In the genomic region with DNA sequence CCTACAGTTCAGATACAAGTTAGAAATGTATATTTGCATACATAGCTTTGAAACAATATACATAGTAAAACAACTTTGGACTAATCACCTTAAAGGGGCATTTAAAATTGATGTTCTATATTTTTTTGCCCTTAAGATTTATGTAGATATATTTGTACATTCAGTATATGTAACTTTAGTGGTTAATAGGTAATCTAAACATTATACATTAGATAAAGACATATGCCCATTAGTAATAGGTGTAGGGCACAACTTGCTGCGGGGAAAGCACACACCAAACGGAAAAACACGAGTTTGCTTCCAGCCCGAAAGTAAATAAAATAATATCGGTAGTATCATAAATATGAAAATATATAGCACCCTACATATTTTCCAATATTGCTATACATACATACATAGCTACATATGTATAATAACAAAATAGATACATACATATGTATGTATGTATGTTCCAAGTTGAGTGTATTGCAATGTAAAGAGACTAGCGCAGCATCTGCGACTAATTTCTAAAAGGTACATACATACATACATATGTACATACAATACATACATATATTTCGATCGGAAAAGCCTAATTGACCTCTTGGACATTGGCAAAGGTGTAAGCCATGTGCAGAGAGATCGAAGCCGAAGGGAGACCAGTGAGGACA, we compare ENCODE assay signal across 1 fruit fly cellular context.
A peak's percentile ranks its signal among the peaks of the same experiment; 100 is the strongest.
TF ChIP-seq lines count a peak whose summit lies in the region.

Gene CG43736, plus strand, starts transcription at position 600 of the 650 bp plus-strand sequence.

TF ChIP-seq in whole organism, embryonic, 481 proteins besides CTCF, POLR2A, EP300 and RAD21 (continued from another document and continues in another):
- TF ChIP-seq cwo (GFP tag; optimal IDR thresholded peaks at IDR 0.05; lab: Kevin White, UChicago) = peak; percentile 93
- TF ChIP-seq mld (GFP tag; IDR thresholded peaks at IDR 0.05; lab: Robert Waterston, UW; ENCODE audit: partially characterized antibody) = no peak
- peak; percentile 92 for TF ChIP-seq zen (tag; optimal IDR thresholded peaks at IDR 0.05; lab: Kevin White, UChicago)
- TF ChIP-seq Chrac-16 (GFP tag; optimal IDR thresholded peaks at IDR 0.05; lab: Kevin White, UChicago) = peak; percentile 91
- 0 out of 2 replicates have a peak, but pooled peaks have one; percentile 23 for TF ChIP-seq CkIIα-i1 (GFP tag; IDR thresholded peaks at IDR 0.05; lab: Robert Waterston, UW)
- TF ChIP-seq corto (GFP tag; optimal IDR thresholded peaks at IDR 0.05; lab: Kevin White, UChicago) = peak; percentile 55
- TF ChIP-seq CG17328 (GFP tag; IDR thresholded peaks at IDR 0.05; lab: Robert Waterston, UW) = peak; percentile 76
- peak; percentile 98 for TF ChIP-seq Sox102F (GFP tag; optimal IDR thresholded peaks at IDR 0.05; lab: Kevin White, UChicago)
- peak; percentile 78 for TF ChIP-seq CG14050 (GFP tag; IDR thresholded peaks at IDR 0.05; lab: Robert Waterston, UW)
- peak; percentile 90 for TF ChIP-seq tin (GFP tag; optimal IDR thresholded peaks at IDR 0.05; lab: Kevin White, UChicago)
- peak; percentile 90 for TF ChIP-seq pnt (GFP tag; optimal IDR thresholded peaks at IDR 0.05; lab: Kevin White, UChicago)
- TF ChIP-seq Ets97D (GFP tag; optimal IDR thresholded peaks at IDR 0.05; lab: Kevin White, UChicago) = peak; percentile 64
- TF ChIP-seq CG3281 (GFP tag; optimal IDR thresholded peaks at IDR 0.05; lab: Kevin White, UChicago) = peak; percentile 97
- peak; percentile 78 for TF ChIP-seq lbe (GFP tag; optimal IDR thresholded peaks at IDR 0.05; lab: Kevin White, UChicago)
- peak; percentile 94 for TF ChIP-seq maf-S (GFP tag; optimal IDR thresholded peaks at IDR 0.05; lab: Kevin White, UChicago)
- TF ChIP-seq Optix (GFP tag; IDR thresholded peaks at IDR 0.05; lab: Robert Waterston, UW) = no peak; the same call in 2 of the 3 replicates
- TF ChIP-seq CG14965 (GFP tag; optimal IDR thresholded peaks at IDR 0.05; lab: Kevin White, UChicago; ENCODE audit: borderline replicate concordance) = peak; percentile 32
- TF ChIP-seq tna (GFP tag; IDR thresholded peaks at IDR 0.05; lab: Robert Waterston, UW; ENCODE audit: partially characterized antibody) = no peak
- peak; percentile 99 for TF ChIP-seq CG31441 (GFP tag; IDR thresholded peaks at IDR 0.05; lab: Robert Waterston, UW)
- TF ChIP-seq pfk (GFP tag; optimal IDR thresholded peaks at IDR 0.05; lab: Kevin White, UChicago) = no peak
- TF ChIP-seq mam (GFP tag; optimal IDR thresholded peaks at IDR 0.05; lab: Kevin White, UChicago) = peak; percentile 94
- peak; percentile 88 for TF ChIP-seq CHES-1-like (GFP tag; optimal IDR thresholded peaks at IDR 0.05; lab: Kevin White, UChicago)
- peak; percentile 95 for TF ChIP-seq Asciz (GFP tag; optimal IDR thresholded peaks at IDR 0.05; lab: Kevin White, UChicago)
- TF ChIP-seq NC2β (GFP tag; optimal IDR thresholded peaks at IDR 0.05; lab: Kevin White, UChicago) = peak; percentile 87
- no peak for TF ChIP-seq cad (GFP tag; optimal IDR thresholded peaks at IDR 0.05; lab: Kevin White, UChicago)
- TF ChIP-seq CG12071 (GFP tag; optimal IDR thresholded peaks at IDR 0.05; lab: Kevin White, UChicago) = peak; percentile 95
- peak; percentile 73 for TF ChIP-seq CG10543 (GFP tag; optimal IDR thresholded peaks at IDR 0.05; lab: Kevin White, UChicago)
- peak; percentile 97 for TF ChIP-seq CG12769 (tag; optimal IDR thresholded peaks at IDR 0.05; lab: Kevin White, UChicago)
- peak; percentile 94 for TF ChIP-seq CG6765 (GFP tag; optimal IDR thresholded peaks at IDR 0.05; lab: Kevin White, UChicago)
- TF ChIP-seq pros (GFP tag; optimal IDR thresholded peaks at IDR 0.05; lab: Kevin White, UChicago) = no peak
- peak; percentile 92 for TF ChIP-seq HLH54F (GFP tag; optimal IDR thresholded peaks at IDR 0.05; lab: Kevin White, UChicago)
- peak; percentile 99 for TF ChIP-seq sens (GFP tag; lab: Kevin White, UChicago)
- TF ChIP-seq ab (GFP tag; optimal IDR thresholded peaks at IDR 0.05; lab: Kevin White, UChicago) = peak; percentile 7
- peak; percentile 98 for TF ChIP-seq CG7556 (GFP tag; optimal IDR thresholded peaks at IDR 0.05; lab: Kevin White, UChicago)
- peak; percentile 85 for TF ChIP-seq ara (GFP tag; IDR thresholded peaks at IDR 0.05; lab: Robert Waterston, UW)
- no peak for TF ChIP-seq Elba2 (GFP tag; optimal IDR thresholded peaks at IDR 0.05; lab: Kevin White, UChicago)
- peak; percentile 83 for TF ChIP-seq Oaz (GFP tag; IDR thresholded peaks at IDR 0.05; lab: Robert Waterston, UW)
- TF ChIP-seq CG11560 (tag; IDR thresholded peaks at IDR 0.05; lab: Robert Waterston, UW) = peak; percentile 74
- TF ChIP-seq CG15479 (GFP tag; optimal IDR thresholded peaks at IDR 0.05; lab: Kevin White, UChicago) = no peak
- no peak for TF ChIP-seq sc (optimal IDR thresholded peaks at IDR 0.05; lab: Kevin White, UChicago)
- peak; percentile 88 for TF ChIP-seq sc (GFP tag; optimal IDR thresholded peaks at IDR 0.05; lab: Kevin White, UChicago)
- TF ChIP-seq ro (GFP tag; IDR thresholded peaks at IDR 0.05; lab: Robert Waterston, UW) = peak; percentile 52; the same call in 1 of the 2 replicates
- peak; percentile 95 for TF ChIP-seq CG15601 (tag; optimal IDR thresholded peaks at IDR 0.05; lab: Kevin White, UChicago)
- TF ChIP-seq gfzf (GFP tag; optimal IDR thresholded peaks at IDR 0.05; lab: Kevin White, UChicago) = no peak
- no peak for TF ChIP-seq CG7963 (GFP tag; IDR thresholded peaks at IDR 0.05; lab: Robert Waterston, UW; ENCODE audit: partially characterized antibody)
- peak; percentile 69 for TF ChIP-seq CG3838 (GFP tag; optimal IDR thresholded peaks at IDR 0.05; lab: Kevin White, UChicago)
- TF ChIP-seq CG6654 (GFP tag; optimal IDR thresholded peaks at IDR 0.05; lab: Kevin White, UChicago) = peak; percentile 86
- peak; percentile 77 for TF ChIP-seq CG15514 (GFP tag; optimal IDR thresholded peaks at IDR 0.05; lab: Kevin White, UChicago)
- TF ChIP-seq CG10267 (tag; optimal IDR thresholded peaks at IDR 0.05; lab: Kevin White, UChicago) = peak; percentile 92
- peak in 1 of 2 experiments; percentile 96 for TF ChIP-seq Eip74EF (GFP tag; optimal IDR thresholded peaks at IDR 0.05; lab: Kevin White, UChicago)
- TF ChIP-seq CG1529 (GFP tag; optimal IDR thresholded peaks at IDR 0.05; lab: Kevin White, UChicago) = peak; percentile 96
- peak; percentile 91 for TF ChIP-seq Camta (GFP tag; optimal IDR thresholded peaks at IDR 0.05; lab: Kevin White, UChicago)
- TF ChIP-seq CoRest (tag; optimal IDR thresholded peaks at IDR 0.05; lab: Kevin White, UChicago) = peak; percentile 99
- TF ChIP-seq lola (GFP tag; optimal IDR thresholded peaks at IDR 0.05; lab: Kevin White, UChicago) = peak in 1 of 3 experiments; percentile 95
- peak; percentile 98 for TF ChIP-seq lab (GFP tag; optimal IDR thresholded peaks at IDR 0.05; lab: Kevin White, UChicago)
- no peak for TF ChIP-seq aop (GFP tag; IDR thresholded peaks at IDR 0.05; lab: Robert Waterston, UW)
- TF ChIP-seq CG18599 (GFP tag; optimal IDR thresholded peaks at IDR 0.05; lab: Kevin White, UChicago) = peak; percentile 98
- TF ChIP-seq CG9817 (tag; optimal IDR thresholded peaks at IDR 0.05; lab: Kevin White, UChicago) = peak; percentile 96
- peak; percentile 76 for TF ChIP-seq CG3995 (GFP tag; optimal IDR thresholded peaks at IDR 0.05; lab: Kevin White, UChicago)
- peak; percentile 41; the same call in 1 of the 2 replicates for TF ChIP-seq CG8765 (GFP tag; IDR thresholded peaks at IDR 0.05; lab: Robert Waterston, UW)
- peak; percentile 65; the same call in 1 of the 3 replicates for TF ChIP-seq C15 (GFP tag; IDR thresholded peaks at IDR 0.05; lab: Robert Waterston, UW)
- peak; percentile 51 for TF ChIP-seq fd102C (GFP tag; optimal IDR thresholded peaks at IDR 0.05; lab: Kevin White, UChicago)
- peak; percentile 94 for TF ChIP-seq CG6813 (GFP tag; optimal IDR thresholded peaks at IDR 0.05; lab: Kevin White, UChicago)
- no peak for TF ChIP-seq CG14860 (GFP tag; IDR thresholded peaks at IDR 0.05; lab: Robert Waterston, UW; ENCODE audit: partially characterized antibody)
- TF ChIP-seq H15 (GFP tag; IDR thresholded peaks at IDR 0.05; lab: Robert Waterston, UW) = peak; percentile 77
- TF ChIP-seq hb (GFP tag; IDR thresholded peaks at IDR 0.05; lab: Robert Waterston, UW; ENCODE audit: partially characterized antibody) = no peak
- peak; percentile 94 for TF ChIP-seq CG4820 (GFP tag; optimal IDR thresholded peaks at IDR 0.05; lab: Kevin White, UChicago)
- peak; percentile 91 for TF ChIP-seq Ptx1 (GFP tag; IDR thresholded peaks at IDR 0.05; lab: Robert Waterston, UW)
- TF ChIP-seq CrebB (tag; optimal IDR thresholded peaks at IDR 0.05; lab: Kevin White, UChicago) = peak; percentile 92
- no peak; the same call in 2 of the 3 replicates for TF ChIP-seq gce (GFP tag; IDR thresholded peaks at IDR 0.05; lab: Robert Waterston, UW)
- TF ChIP-seq Blimp-1 (GFP tag; optimal IDR thresholded peaks at IDR 0.05; lab: Kevin White, UChicago) = peak; percentile 96
- TF ChIP-seq Rx (GFP tag; IDR thresholded peaks at IDR 0.05; lab: Robert Waterston, UW) = peak; percentile 62; the same call in 1 of the 2 replicates
- TF ChIP-seq CG10147 (GFP tag; optimal IDR thresholded peaks at IDR 0.05; lab: Kevin White, UChicago) = peak; percentile 98
- TF ChIP-seq eve (GFP tag; optimal IDR thresholded peaks at IDR 0.05; lab: Kevin White, UChicago) = peak in 1 of 2 experiments; percentile 98
- TF ChIP-seq unc-4 (GFP tag; IDR thresholded peaks at IDR 0.05; lab: Robert Waterston, UW; ENCODE audit: partially characterized antibody) = no peak
- TF ChIP-seq CG6689 (GFP tag; IDR thresholded peaks at IDR 0.05; lab: Robert Waterston, UW) = peak; percentile 91
- TF ChIP-seq grau (tag; optimal IDR thresholded peaks at IDR 0.05; lab: Kevin White, UChicago) = peak; percentile 97
- peak; percentile 79 for TF ChIP-seq btn (GFP tag; optimal IDR thresholded peaks at IDR 0.05; lab: Kevin White, UChicago)
- TF ChIP-seq CG4854 (GFP tag; optimal IDR thresholded peaks at IDR 0.05; lab: Kevin White, UChicago) = peak; percentile 82
- peak; percentile 28 for TF ChIP-seq grn (GFP tag; optimal IDR thresholded peaks at IDR 0.05; lab: Kevin White, UChicago)
- TF ChIP-seq ewg (GFP tag; optimal IDR thresholded peaks at IDR 0.05; lab: Kevin White, UChicago) = peak; percentile 89
- peak; percentile 88 for TF ChIP-seq Spps (tag; optimal IDR thresholded peaks at IDR 0.05; lab: Kevin White, UChicago)
- peak; percentile 96 for TF ChIP-seq CG4424 (GFP tag; optimal IDR thresholded peaks at IDR 0.05; lab: Kevin White, UChicago)
- TF ChIP-seq CG11085 (GFP tag; IDR thresholded peaks at IDR 0.05; lab: Robert Waterston, UW) = peak; percentile 75
- peak; percentile 94 for TF ChIP-seq dpn (GFP tag; optimal IDR thresholded peaks at IDR 0.05; lab: Kevin White, UChicago)
- peak; percentile 43 for TF ChIP-seq MESR4 (GFP tag; optimal IDR thresholded peaks at IDR 0.05; lab: Kevin White, UChicago)
- no peak for TF ChIP-seq CG16813 (GFP tag; IDR thresholded peaks at IDR 0.05; lab: Robert Waterston, UW; ENCODE audit: partially characterized antibody)
- peak; percentile 79 for TF ChIP-seq dm (GFP tag; optimal IDR thresholded peaks at IDR 0.05; lab: Kevin White, UChicago)
- TF ChIP-seq Ravus (GFP tag; IDR thresholded peaks at IDR 0.05; lab: Robert Waterston, UW) = peak; percentile 67
- TF ChIP-seq Stat92E (GFP tag; optimal IDR thresholded peaks at IDR 0.05; lab: Kevin White, UChicago) = peak in 1 of 3 experiments; percentile 76
- TF ChIP-seq bbx (GFP tag; IDR thresholded peaks at IDR 0.05; lab: Robert Waterston, UW; ENCODE audit: partially characterized antibody) = no peak
- TF ChIP-seq wek (GFP tag; optimal IDR thresholded peaks at IDR 0.05; lab: Kevin White, UChicago) = peak; percentile 78
- peak; percentile 98 for TF ChIP-seq tap (tag; optimal IDR thresholded peaks at IDR 0.05; lab: Kevin White, UChicago)
- TF ChIP-seq CG12744 (GFP tag; optimal IDR thresholded peaks at IDR 0.05; lab: Kevin White, UChicago) = peak; percentile 90
- TF ChIP-seq CG2202 (tag; optimal IDR thresholded peaks at IDR 0.05; lab: Kevin White, UChicago) = peak; percentile 83
- TF ChIP-seq danr (GFP tag; IDR thresholded peaks at IDR 0.05; lab: Robert Waterston, UW) = peak; percentile 90
- TF ChIP-seq Jarid2 (GFP tag; optimal IDR thresholded peaks at IDR 0.05; lab: Kevin White, UChicago) = peak; percentile 83
- peak; percentile 91 for TF ChIP-seq Vsx1 (GFP tag; optimal IDR thresholded peaks at IDR 0.05; lab: Kevin White, UChicago)
- peak; percentile 86 for TF ChIP-seq CG34422 (GFP tag; IDR thresholded peaks at IDR 0.05; lab: Robert Waterston, UW)
- peak; percentile 96 for TF ChIP-seq Fer3 (tag; optimal IDR thresholded peaks at IDR 0.05; lab: Kevin White, UChicago)
- TF ChIP-seq eyg (GFP tag; optimal IDR thresholded peaks at IDR 0.05; lab: Kevin White, UChicago) = peak; percentile 87
- TF ChIP-seq CG14710 (tag; optimal IDR thresholded peaks at IDR 0.05; lab: Kevin White, UChicago) = peak; percentile 96
- no peak for TF ChIP-seq sna (GFP tag; IDR thresholded peaks at IDR 0.05; lab: Robert Waterston, UW; ENCODE audit: partially characterized antibody)
- peak; percentile 92 for TF ChIP-seq chn (GFP tag; optimal IDR thresholded peaks at IDR 0.05; lab: Kevin White, UChicago)
- TF ChIP-seq stc (GFP tag; IDR thresholded peaks at IDR 0.05; lab: Robert Waterston, UW) = peak; percentile 87
- TF ChIP-seq toy (GFP tag; IDR thresholded peaks at IDR 0.05; lab: Robert Waterston, UW) = peak; percentile 62; the same call in 1 of the 2 replicates
- TF ChIP-seq CG1647 (GFP tag; optimal IDR thresholded peaks at IDR 0.05; lab: Kevin White, UChicago) = peak; percentile 85
- TF ChIP-seq CG16863 (GFP tag; optimal IDR thresholded peaks at IDR 0.05; lab: Kevin White, UChicago) = peak; percentile 91
- peak; percentile 84 to 94 for TF ChIP-seq Pdp1 (GFP tag; optimal IDR thresholded peaks at IDR 0.05; lab: Kevin White, UChicago)
- TF ChIP-seq CG12236 (GFP tag; optimal IDR thresholded peaks at IDR 0.05; lab: Kevin White, UChicago) = peak; percentile 86
- TF ChIP-seq gcm (GFP tag; optimal IDR thresholded peaks at IDR 0.05; lab: Kevin White, UChicago) = peak; percentile 95
- TF ChIP-seq cato (GFP tag; optimal IDR thresholded peaks at IDR 0.05; lab: Kevin White, UChicago; ENCODE audit: borderline replicate concordance) = peak; percentile 87
- peak; percentile 59 for TF ChIP-seq gcm2 (GFP tag; optimal IDR thresholded peaks at IDR 0.05; lab: Kevin White, UChicago)
- peak; percentile 87 for TF ChIP-seq CG13624 (GFP tag; optimal IDR thresholded peaks at IDR 0.05; lab: Kevin White, UChicago)
- peak; percentile 65 for TF ChIP-seq CG7271 (tag; optimal IDR thresholded peaks at IDR 0.05; lab: Kevin White, UChicago)
- peak; percentile 94 for TF ChIP-seq az2 (GFP tag; optimal IDR thresholded peaks at IDR 0.05; lab: Kevin White, UChicago)
- TF ChIP-seq Hmr (GFP tag; optimal IDR thresholded peaks at IDR 0.05; lab: Kevin White, UChicago) = peak; percentile 97
- peak; percentile 88 for TF ChIP-seq Hmx (GFP tag; optimal IDR thresholded peaks at IDR 0.05; lab: Kevin White, UChicago)
- TF ChIP-seq twi (tag; optimal IDR thresholded peaks at IDR 0.05; lab: Kevin White, UChicago) = peak; percentile 91
- peak; percentile 70; the same call in 1 of the 2 replicates for TF ChIP-seq wdn (GFP tag; IDR thresholded peaks at IDR 0.05; lab: Robert Waterston, UW)
